Worm (Caenorhabditis elegans) whole organism, dauer: ENCODE results near the gene slc-17.4.

Experiments
- unc-62 ChIP-seq: sonication (generic microtip); optimal IDR thresholded peaks from 2 replicates; lab custom pipeline; 2017; ENCODE audit warnings: missing biosample characterization, missing genetic modification reagents, missing genetic modification characterization

The slc-17.4 gene

ce11 chrIV:17238951-17239350 is 52.6 kb downstream of the slc-17.4 start:
- no peak for TF ChIP-seq unc-62 (GFP tag; lab: Kevin White, UChicago)
